Fruit fly (Drosophila melanogaster) Kc167 (cell line): ENCODE data around the gene modSP.

Source experiments
- Myc ChIP-seq: fragments of >200 bp; optimal IDR thresholded peaks from 2 replicates; lab custom pipeline; 2017; ENCODE audit warnings: missing external identifiers
- h ChIP-seq: fragments of >200 bp; optimal IDR thresholded peaks from 3 replicates; lab custom pipeline; 2018; ENCODE audit warnings: missing external identifiers

DNA sequence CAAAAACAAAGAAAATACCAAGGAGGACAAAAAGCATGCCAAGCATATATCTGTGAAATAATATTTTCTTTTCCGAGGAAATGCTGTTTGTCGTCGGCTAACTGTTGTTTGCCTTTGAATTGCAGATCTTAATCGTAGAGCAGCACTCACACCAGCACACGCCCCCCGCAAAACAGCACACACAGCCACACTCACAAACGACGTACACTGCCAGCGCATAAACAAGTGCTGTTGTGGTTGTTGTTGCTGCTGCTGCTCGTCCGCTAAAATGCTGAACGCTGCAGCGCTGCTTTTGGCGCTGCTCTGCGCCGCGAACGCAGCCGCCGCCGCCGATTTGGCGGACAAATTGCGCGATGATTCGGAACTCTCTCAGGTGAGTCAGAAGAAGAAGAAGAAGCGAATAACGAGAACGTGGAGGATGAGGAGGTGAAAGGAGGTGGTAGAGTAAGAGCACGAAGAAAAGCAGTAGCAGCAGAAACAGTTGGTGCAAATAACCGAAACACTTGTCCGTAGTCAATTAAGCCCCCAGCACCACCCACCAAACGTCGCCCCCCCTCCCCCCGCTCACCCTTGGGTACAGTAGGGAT lies 29.5 kb downstream of the modSP start:
- no peak for TF ChIP-seq h (lab: Kevin White, UChicago)
- no peak for TF ChIP-seq Myc (lab: Kevin White, UChicago)
